Worm (Caenorhabditis elegans) whole organism, midembryonic: ENCODE results near the gene R10E4.7.

Source experiments
- flt-1 ChIP-seq: fragments of 200-800 bp; sonication (Bioruptor generic); IDR thresholded peaks from 2 replicates; pipeline ENCODE4 v1.3.6; 2022; ENCODE audit warnings: missing genetic modification characterization, missing compliant biosample characterization
- tab-1 ChIP-seq: fragments of 200-800 bp; sonication (Bioruptor generic); IDR thresholded peaks from 2 replicates; pipeline ENCODE4 v1.3.6; 2022; ENCODE audit warnings: missing genetic modification characterization, missing compliant biosample characterization
- ztf-29 ChIP-seq: fragments of 200-800 bp; sonication (Bioruptor generic); IDR thresholded peaks from 2 replicates; pipeline ENCODE4 v1.3.6; 2022; ENCODE audit warnings: missing genetic modification reagents, missing genetic modification characterization, missing compliant biosample characterization

DNA sequence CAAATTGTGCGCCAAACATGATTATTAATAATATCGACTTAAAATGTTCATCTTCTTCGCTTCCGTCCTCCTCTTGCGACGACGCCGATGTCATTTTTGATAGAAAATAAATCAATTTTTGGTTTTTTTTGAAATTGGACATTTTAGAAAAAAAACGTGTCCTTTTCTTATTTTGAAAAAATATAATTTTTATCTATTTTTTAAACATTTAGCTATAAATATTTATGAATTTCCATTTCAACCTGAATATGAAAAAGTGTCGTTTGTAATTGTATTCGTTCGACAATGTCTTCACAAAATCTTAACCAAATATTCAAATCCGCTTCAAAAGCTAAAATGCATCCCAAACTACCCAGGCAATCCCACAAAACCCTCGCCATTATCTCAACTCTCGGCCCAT, 7.2 kb upstream of the R10E4.7 start, which contains the start of gene R10E4.3:
- TF ChIP-seq tab-1 (GFP tag; lab: Robert Waterston, UW) (no peak), ztf-29 (no peak), flt-1 (GFP tag; lab: Robert Waterston, UW) (no peak)
